Worm (Caenorhabditis elegans) whole organism, mixed stage, embryonic: Measurements from ENCODE around the gene Y57G11C.36.

Experiments used
- M03D4.4 ChIP-seq: sonication (generic microtip); optimal IDR thresholded peaks from 2 replicates; lab custom pipeline; 2017; ENCODE audit warnings: mild to moderate bottlenecking, missing genetic modification characterization, missing compliant biosample characterization
- blmp-1 ChIP-seq: fragments of 150-350 bp; optimal IDR thresholded peaks from 2 replicates; lab custom pipeline; 2014; ENCODE audit warnings: missing biosample characterization, missing genetic modification characterization
- ceh-39 ChIP-seq: fragments of 150-350 bp; optimal IDR thresholded peaks from 2 replicates; lab custom pipeline; 2014; ENCODE audit warnings: missing biosample characterization, missing genetic modification characterization
- ceh-83 ChIP-seq: fragments of 200-800 bp; sonication (Bioruptor generic); optimal IDR thresholded peaks from 2 replicates; lab custom pipeline; 2018; ENCODE audit warnings: mild to moderate bottlenecking, missing genetic modification characterization, missing compliant biosample characterization
- ces-1 ChIP-seq: fragments of 150-350 bp; optimal IDR thresholded peaks from 2 replicates; lab custom pipeline; 2014; ENCODE audit warnings: missing biosample characterization, missing genetic modification reagents, missing genetic modification characterization
- cnd-1 ChIP-seq: fragments of 200-800 bp; sonication (Bioruptor generic); optimal IDR thresholded peaks from 2 replicates; lab custom pipeline; 2018; ENCODE audit warnings: mild to moderate bottlenecking, missing genetic modification characterization, missing compliant biosample characterization
- drap-1 ChIP-seq: fragments of 200-800 bp; sonication (Bioruptor generic); optimal IDR thresholded peaks from 3 replicates; lab custom pipeline; 2018; ENCODE audit warnings: mild to moderate bottlenecking, missing genetic modification characterization, missing compliant biosample characterization
- elt-3 ChIP-seq: fragments of 150-350 bp; optimal IDR thresholded peaks from 2 replicates; lab custom pipeline; 2014; ENCODE audit warnings: missing biosample characterization, missing genetic modification characterization
- flh-1 ChIP-seq: fragments of 200-800 bp; sonication (Bioruptor generic); optimal IDR thresholded peaks from 2 replicates; lab custom pipeline; 2018; ENCODE audit warnings: mild to moderate bottlenecking, missing genetic modification characterization, moderate library complexity, missing compliant biosample characterization
- ham-2 ChIP-seq: fragments of 200-800 bp; sonication (Bioruptor generic); optimal IDR thresholded peaks from 2 replicates; lab custom pipeline; 2018; ENCODE audit warnings: mild to moderate bottlenecking, missing genetic modification characterization, missing compliant biosample characterization
- lin-13 ChIP-seq: fragments of 150-350 bp; optimal IDR thresholded peaks from 2 replicates; lab custom pipeline; 2014; ENCODE audit warnings: missing biosample characterization, missing genetic modification characterization
- lin-32 ChIP-seq: fragments of 200-800 bp; sonication (Bioruptor generic); optimal IDR thresholded peaks from 2 replicates; lab custom pipeline; 2018; ENCODE audit warnings: mild to moderate bottlenecking, missing genetic modification characterization, missing compliant biosample characterization
- lsy-2 ChIP-seq: fragments of 150-350 bp; optimal IDR thresholded peaks from 2 replicates; lab custom pipeline; 2014; ENCODE audit warnings: missing biosample characterization, missing genetic modification characterization
- mab-5 ChIP-seq: fragments of 150-350 bp; optimal IDR thresholded peaks from 2 replicates; lab custom pipeline; 2014; ENCODE audit warnings: missing biosample characterization, missing genetic modification characterization
- mep-1 ChIP-seq: fragments of 150-350 bp; optimal IDR thresholded peaks from 2 replicates; lab custom pipeline; 2017; ENCODE audit warnings: missing biosample characterization, missing genetic modification reagents, missing genetic modification characterization, inconsistent platforms
- mls-2 ChIP-seq: sonication (generic microtip); optimal IDR thresholded peaks from 2 replicates; lab custom pipeline; 2016; ENCODE audit warnings: mild to moderate bottlenecking, missing genetic modification characterization, moderate library complexity, missing compliant biosample characterization
- nhr-12 ChIP-seq: fragments of 150-350 bp; optimal IDR thresholded peaks from 2 replicates; lab custom pipeline; 2014; ENCODE audit warnings: missing biosample characterization, missing genetic modification characterization
- nhr-2 ChIP-seq: fragments of 150-350 bp; optimal IDR thresholded peaks from 2 replicates; lab custom pipeline; 2014; ENCODE audit warnings: missing biosample characterization, missing genetic modification characterization
- nhr-237 ChIP-seq: fragments of 150-350 bp; optimal IDR thresholded peaks from 2 replicates; lab custom pipeline; 2014; ENCODE audit warnings: missing biosample characterization, missing genetic modification characterization
- nhr-28 ChIP-seq: fragments of 150-350 bp; optimal IDR thresholded peaks from 2 replicates; lab custom pipeline; 2014; ENCODE audit warnings: missing biosample characterization, missing genetic modification characterization
- nhr-76 ChIP-seq: sonication (generic microtip); optimal IDR thresholded peaks from 2 replicates; lab custom pipeline; 2017; ENCODE audit warnings: missing biosample characterization, missing genetic modification characterization
- pha-4 ChIP-seq: fragments of 150-350 bp; optimal IDR thresholded peaks from 2 replicates; lab custom pipeline; 2018; ENCODE audit warnings: missing biosample characterization, missing genetic modification reagents, missing genetic modification characterization
- sem-2 ChIP-seq: fragments of 200-800 bp; sonication (Bioruptor generic); optimal IDR thresholded peaks from 2 replicates; lab custom pipeline; 2018; ENCODE audit warnings: mild to moderate bottlenecking, missing genetic modification characterization, missing compliant biosample characterization
- snpc-4 ChIP-seq: fragments of 150-350 bp; optimal IDR thresholded peaks from 2 replicates; lab custom pipeline; 2014; ENCODE audit warnings: missing biosample characterization, missing genetic modification characterization
- sptf-1 ChIP-seq: sonication (generic microtip); optimal IDR thresholded peaks from 2 replicates; lab custom pipeline; 2017; ENCODE audit warnings: mild to moderate bottlenecking, missing genetic modification characterization, moderate library complexity, missing compliant biosample characterization
- tbx-8 ChIP-seq: fragments of 200-800 bp; sonication (Bioruptor generic); optimal IDR thresholded peaks from 2 replicates; lab custom pipeline; 2018; ENCODE audit warnings: mild to moderate bottlenecking, missing genetic modification characterization, moderate library complexity, missing compliant biosample characterization
- unc-120 ChIP-seq: sonication (generic microtip); optimal IDR thresholded peaks from 2 replicates; lab custom pipeline; 2017; ENCODE audit warnings: missing genetic modification characterization, missing compliant biosample characterization; ENCODE audit not compliant: poor library complexity, severe bottlenecking
- unc-39 ChIP-seq: fragments of 150-350 bp; optimal IDR thresholded peaks from 2 replicates; lab custom pipeline; 2014; ENCODE audit warnings: missing biosample characterization, missing genetic modification characterization
- unc-62 ChIP-seq: fragments of 150-350 bp; optimal IDR thresholded peaks from 2 replicates; lab custom pipeline; 2014; ENCODE audit warnings: missing biosample characterization, missing genetic modification reagents, missing genetic modification characterization
- zip-8 ChIP-seq: fragments of 150-350 bp; optimal IDR thresholded peaks from 2 replicates; lab custom pipeline; 2014; ENCODE audit warnings: missing biosample characterization, missing genetic modification characterization
- ztf-11 ChIP-seq: fragments of 150-350 bp; optimal IDR thresholded peaks from 2 replicates; lab custom pipeline; 2014; ENCODE audit warnings: missing biosample characterization, missing genetic modification characterization

Y57G11C.36 gene

ce11 chrIV:14764719-14765173 lies 8.8 kb downstream of the Y57G11C.36 start:
- TF ChIP-seq tbx-8 (no peak), sem-2 (no peak), mab-5 (no peak), unc-39 (tag; lab: Kevin White, UChicago) (no peak), M03D4.4 (tag; lab: Kevin White, UChicago) (no peak), nhr-12 (no peak), sptf-1 (no peak), unc-120 (tag; lab: Kevin White, UChicago) (no peak), lin-13 (tag; lab: Kevin White, UChicago) (no peak), snpc-4 (tag; lab: Kevin White, UChicago) (no peak), ceh-39 (tag; lab: Kevin White, UChicago) (no peak), nhr-2 (tag; lab: Kevin White, UChicago) (no peak)

- TF ChIP-seq sptf-1 = no peak
- no peak for TF ChIP-seq nhr-28 (tag; lab: Kevin White, UChicago)
Measured at ce11 chrIV:14763938-14764718, 9.5 kb downstream of the Y57G11C.36 start.

ce11 chrIV:14763348-14763747 lies 10.2 kb downstream of the Y57G11C.36 start:
- TF ChIP-seq unc-62 (GFP tag; lab: Kevin White, UChicago) (peak; percentile 43), ces-1 (GFP tag; lab: Kevin White, UChicago) (peak; percentile 12), mep-1 (tag; lab: Kevin White, UChicago) (peak; percentile 26)

ce11 chrIV:14760845-14761244 lies 12.7 kb downstream of the Y57G11C.36 start, which contains the start of gene ptp-5.2:
ptp-5.2 (minus strand) TSS chrIV:14760945.
- TF ChIP-seq tbx-8 (no peak), nhr-28 (tag; lab: Kevin White, UChicago) (no peak), M03D4.4 (tag; lab: Kevin White, UChicago) (no peak), lsy-2 (no peak), nhr-2 (tag; lab: Kevin White, UChicago) (no peak), mep-1 (tag; lab: Kevin White, UChicago) (no peak), cnd-1 (tag; lab: Kevin White, UChicago) (no peak), ceh-83 (GFP tag; lab: Kevin White, UChicago) (no peak), unc-62 (GFP tag; lab: Kevin White, UChicago) (no peak), unc-39 (tag; lab: Kevin White, UChicago) (no peak), mls-2 (tag; lab: Kevin White, UChicago) (no peak), zip-8 (tag; lab: Kevin White, UChicago) (no peak), ztf-11 (no peak), blmp-1 (tag; lab: Kevin White, UChicago) (no peak), pha-4 (tag; lab: Kevin White, UChicago) (no peak), ceh-39 (tag; lab: Kevin White, UChicago) (no peak), nhr-76 (no peak), sem-2 (no peak), snpc-4 (tag; lab: Kevin White, UChicago) (no peak)
- TF ChIP-seq, all 35 proteins: peak for 0

- TF ChIP-seq drap-1 (no peak), ztf-11 (no peak), unc-62 (GFP tag; lab: Kevin White, UChicago) (no peak), mls-2 (tag; lab: Kevin White, UChicago) (no peak), sptf-1 (no peak), nhr-237 (tag; lab: Kevin White, UChicago) (no peak), ceh-83 (GFP tag; lab: Kevin White, UChicago) (no peak), flh-1 (GFP tag; lab: Kevin White, UChicago) (no peak), unc-120 (tag; lab: Kevin White, UChicago) (no peak), ham-2 (no peak), lin-32 (no peak), elt-3 (no peak), M03D4.4 (tag; lab: Kevin White, UChicago) (no peak), nhr-28 (tag; lab: Kevin White, UChicago) (no peak), mep-1 (tag; lab: Kevin White, UChicago) (no peak), nhr-2 (tag; lab: Kevin White, UChicago) (no peak)
- TF ChIP-seq, all 35 proteins: peak for 0
Measured at ce11 chrIV:14759662-14760061, 13.9 kb downstream of the Y57G11C.36 start.
